Worm (Caenorhabditis elegans): ENCODE data around the gene K04C2.3.

K04C2.3 gene

DNA sequence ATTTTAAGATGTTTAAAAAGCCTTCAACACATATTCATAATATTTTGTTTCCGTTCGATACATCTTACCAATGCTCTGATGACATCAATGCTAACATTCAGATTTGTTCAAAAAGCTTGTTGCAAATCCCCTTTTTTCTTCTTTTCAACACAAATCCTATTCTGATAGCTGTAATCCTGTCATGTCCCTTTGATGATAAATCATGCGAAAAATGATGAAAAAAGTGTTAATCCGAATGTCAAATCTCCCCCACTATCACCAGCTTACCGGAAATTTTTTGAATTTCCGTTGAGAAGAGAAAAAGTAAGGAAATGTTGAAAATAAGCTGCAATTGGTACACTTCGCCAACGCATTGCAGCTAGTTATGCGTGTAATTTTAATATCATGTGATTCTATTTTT is 8.9 kb downstream of the K04C2.3 start:
- TF ChIP-seq nhr-85 (tag) (peak; percentile 8), fkh-8 (tag; optimal IDR thresholded peaks at IDR 0.05) (peak; percentile 63), lir-3 (tag; optimal IDR thresholded peaks at IDR 0.05; ENCODE audit: poor library complexity) (no peak), dsc-1 (tag; optimal IDR thresholded peaks at IDR 0.05) (peak; percentile 56), nhr-84 (tag; optimal IDR thresholded peaks at IDR 0.05) (no peak), isw-1 (GFP tag; IDR thresholded peaks at IDR 0.05) (no peak), efl-1 (optimal IDR thresholded peaks at IDR 0.05) (no peak), efl-1 (GFP tag; optimal IDR thresholded peaks at IDR 0.05 in 1 of 2) (peak in 1 of 2 experiments; percentile 63)

ce11 chrIII:6884203-6884602 is 11.3 kb downstream of the K04C2.3 start, which contains the start of gene med-2:
med-2 (plus strand) TSS chrIII:6884503.
- no peak for TF ChIP-seq fkh-4 (tag; optimal IDR thresholded peaks at IDR 0.05; ENCODE audit: borderline replicate concordance)
- TF ChIP-seq dsc-1 (tag; optimal IDR thresholded peaks at IDR 0.05), result no peak
- no peak for TF ChIP-seq unc-62 (GFP tag; optimal IDR thresholded peaks at IDR 0.05)
- TF ChIP-seq efl-3 (GFP tag; optimal IDR thresholded peaks at IDR 0.05), result no peak
- TF ChIP-seq zag-1 (tag; optimal IDR thresholded peaks at IDR 0.05), result no peak
- no peak for TF ChIP-seq ceh-63 (GFP tag; optimal IDR thresholded peaks at IDR 0.05)

DNA sequence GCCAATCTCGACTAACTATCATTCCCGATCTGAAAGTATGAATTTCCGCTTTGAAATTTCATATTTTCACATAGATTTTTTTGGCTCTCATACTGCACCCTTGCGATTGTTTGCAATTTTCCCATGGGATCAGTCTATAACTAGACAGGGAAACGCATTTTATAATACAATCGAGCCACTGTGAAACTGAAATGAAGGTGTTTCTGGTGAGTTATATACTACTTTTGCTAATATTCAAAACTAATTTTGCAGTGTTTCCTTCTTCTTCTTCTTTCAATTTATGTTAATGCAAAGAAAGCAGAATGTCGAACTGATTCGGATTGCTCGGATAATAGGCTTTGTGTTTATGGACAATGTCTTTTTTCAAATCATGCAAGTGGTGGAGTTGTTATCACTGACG is 13.0 kb downstream of the K04C2.3 start:
- TF ChIP-seq ceh-90 (tag; optimal IDR thresholded peaks at IDR 0.05) (no peak), ztf-4 (tag; optimal IDR thresholded peaks at IDR 0.05) (no peak), pax-3 (tag; optimal IDR thresholded peaks at IDR 0.05) (no peak), lin-39 (tag; optimal IDR thresholded peaks at IDR 0.05) (no peak), sup-37 (GFP tag; optimal IDR thresholded peaks at IDR 0.05) (no peak), efl-3 (GFP tag; optimal IDR thresholded peaks at IDR 0.05) (no peak), ama-1 (optimal IDR thresholded peaks at IDR 0.05) (no peak), ceh-8 (GFP tag; optimal IDR thresholded peaks at IDR 0.05) (no peak), egl-13 (tag; optimal IDR thresholded peaks at IDR 0.05) (no peak), mab-9 (GFP tag; IDR thresholded peaks at IDR 0.05) (no peak), rnt-1 (tag; optimal IDR thresholded peaks at IDR 0.05) (no peak), pqm-1 (tag; optimal IDR thresholded peaks at IDR 0.05) (no peak), mdl-1 (tag; optimal IDR thresholded peaks at IDR 0.05) (no peak), unc-30 (tag; optimal IDR thresholded peaks at IDR 0.05) (no peak)

ce11 chrIII:6887574-6887973 is 14.7 kb downstream of the K04C2.3 start:
- TF ChIP-seq tbx-2 (tag; optimal IDR thresholded peaks at IDR 0.05), result peak; percentile 40
- no peak for TF ChIP-seq unc-30 (tag; optimal IDR thresholded peaks at IDR 0.05)
- TF ChIP-seq nhr-28 (tag; optimal IDR thresholded peaks at IDR 0.05), result no peak
- no peak for TF ChIP-seq ceh-90 (tag; optimal IDR thresholded peaks at IDR 0.05)
- peak; percentile 53 to 65 (median 59) for TF ChIP-seq ceh-82 (tag; optimal IDR thresholded peaks at IDR 0.05)
- no peak for TF ChIP-seq ama-1 (optimal IDR thresholded peaks at IDR 0.05)
- TF ChIP-seq aly-2 (tag; optimal IDR thresholded peaks at IDR 0.05), result peak; percentile 56
- TF ChIP-seq pax-3 (tag; optimal IDR thresholded peaks at IDR 0.05), result no peak
- TF ChIP-seq nhr-11 (tag; optimal IDR thresholded peaks at IDR 0.05), result no peak
- no peak for TF ChIP-seq Y116A8C.19 (tag; optimal IDR thresholded peaks at IDR 0.05; ENCODE audit: borderline replicate concordance)
- TF ChIP-seq zip-4 (GFP tag; optimal IDR thresholded peaks at IDR 0.05), result no peak
- TF ChIP-seq C16A3.4 (tag; optimal IDR thresholded peaks at IDR 0.05), result peak; percentile 70
- TF ChIP-seq nhr-237 (tag; optimal IDR thresholded peaks at IDR 0.05), result peak; percentile 6
- no peak for TF ChIP-seq hlh-4 (tag; optimal IDR thresholded peaks at IDR 0.05)
- TF ChIP-seq nhr-90 (tag; optimal IDR thresholded peaks at IDR 0.05; ENCODE audit: poor library complexity), result peak; percentile 72
- peak; percentile 21 for TF ChIP-seq jun-1 (tag; optimal IDR thresholded peaks at IDR 0.05)
- TF ChIP-seq nhr-76 (tag; optimal IDR thresholded peaks at IDR 0.05), result no peak
- no peak for TF ChIP-seq efl-3 (GFP tag; optimal IDR thresholded peaks at IDR 0.05)
- peak; percentile 81 for TF ChIP-seq snu-23 (GFP tag; optimal IDR thresholded peaks at IDR 0.05)
- TF ChIP-seq fkh-4 (tag; optimal IDR thresholded peaks at IDR 0.05; ENCODE audit: borderline replicate concordance), result no peak
- peak; percentile 50 to 71 for TF ChIP-seq efl-1 (optimal IDR thresholded peaks at IDR 0.05)
- peak; percentile 60 to 96 for TF ChIP-seq efl-1 (GFP tag; optimal IDR thresholded peaks at IDR 0.05 in 1 of 2)
- no peak for TF ChIP-seq lin-39 (tag; optimal IDR thresholded peaks at IDR 0.05)
- peak; percentile 58 to 80 for TF ChIP-seq lin-35 (GFP tag; optimal IDR thresholded peaks at IDR 0.05)
- TF ChIP-seq rnt-1 (tag; optimal IDR thresholded peaks at IDR 0.05), result peak; percentile 69
- no peak for TF ChIP-seq tlp-1 (tag; optimal IDR thresholded peaks at IDR 0.05)
- peak; percentile 70 for TF ChIP-seq swsn-7 (tag; optimal IDR thresholded peaks at IDR 0.05)
- no peak for TF ChIP-seq hlh-17 (GFP tag; optimal IDR thresholded peaks at IDR 0.05; ENCODE audit: borderline replicate concordance)
- TF ChIP-seq unc-98 (GFP tag; IDR thresholded peaks at IDR 0.05), result peak; percentile 36; the same call in 1 of the 2 replicates
- TF ChIP-seq hpl-2 (GFP tag; optimal IDR thresholded peaks at IDR 0.05), result no peak
- peak; percentile 72 for TF ChIP-seq nhr-71 (tag; optimal IDR thresholded peaks at IDR 0.05)
